Worm (Caenorhabditis elegans) whole organism, early embryonic: ENCODE results near the gene mes-4.

Experiments used
- B0310.2 ChIP-seq: sonication (generic microtip); optimal IDR thresholded peaks from 2 replicates; lab custom pipeline; 2016; ENCODE audit warnings: mild to moderate bottlenecking, missing genetic modification characterization, missing compliant biosample characterization
- ama-1 ChIP-seq: fragments of 150-350 bp; optimal IDR thresholded peaks from 2 replicates; lab custom pipeline; 2014
- ceh-36 ChIP-seq: sonication (generic microtip); optimal IDR thresholded peaks from 2 replicates; lab custom pipeline; 2016; ENCODE audit warnings: missing genetic modification characterization, inconsistent platforms, missing compliant biosample characterization
- flt-1 ChIP-seq: fragments of 200-800 bp; sonication (Bioruptor generic); IDR thresholded peaks from 2 replicates; pipeline ENCODE4 v1.3.6; 2022; ENCODE audit warnings: missing genetic modification characterization, missing compliant biosample characterization
- hnd-1 ChIP-seq: sonication (generic microtip); optimal IDR thresholded peaks from 2 replicates; lab custom pipeline; 2016; ENCODE audit warnings: missing genetic modification characterization, missing compliant biosample characterization

- TF ChIP-seq hnd-1 (tag; lab: Kevin White, UChicago) (no peak), B0310.2 (tag; lab: Kevin White, UChicago) (no peak), flt-1 (no peak), ama-1 (no peak), ceh-36 (no peak)
Measured at ce11 chrV:13410688-13411087, 26.7 kb downstream of the mes-4 start, which contains the start of gene F53F1.4.
